Fruit fly (Drosophila melanogaster) whole organism, embryonic: ENCODE data around the gene CAH7.

Source experiments
- Abd-B ChIP-seq: fragments of 200-800 bp; sonication (Bioruptor generic); optimal IDR thresholded peaks from 2 replicates; lab custom pipeline; 2018; ENCODE audit warnings: missing biosample characterization, mild to moderate bottlenecking, missing genetic modification characterization, moderate library complexity
- Asciz ChIP-seq: fragments of 200-800 bp; sonication (Bioruptor generic); optimal IDR thresholded peaks from 2 replicates; lab custom pipeline; 2017; ENCODE audit warnings: missing biosample characterization, mild to moderate bottlenecking, missing genetic modification characterization, missing genetic modification reagents
- CG10209 ChIP-seq: fragments of 200-800 bp; sonication (Bioruptor generic); optimal IDR thresholded peaks from 3 replicates; lab custom pipeline; 2017; ENCODE audit warnings: missing biosample characterization, mild to moderate bottlenecking, missing genetic modification characterization, missing genetic modification reagents
- CG11247 ChIP-seq: fragments of 200-800 bp; sonication (Bioruptor generic); IDR thresholded peaks from 2 replicates; pipeline ENCODE4 v1.3.6; 2022; ENCODE audit warnings: missing biosample characterization, missing genetic modification characterization
- CG12942 ChIP-seq: fragments of 200-800 bp; sonication (Bioruptor generic); optimal IDR thresholded peaks from 3 replicates; lab custom pipeline; 2016; ENCODE audit warnings: missing biosample characterization, missing genetic modification characterization
- CG15073 ChIP-seq: fragments of 200-800 bp; sonication (Bioruptor generic); optimal IDR thresholded peaks from 2 replicates; lab custom pipeline; 2016; ENCODE audit warnings: missing biosample characterization, missing genetic modification characterization
- CG15601 ChIP-seq: fragments of 200-800 bp; sonication (Bioruptor generic); optimal IDR thresholded peaks from 3 replicates; lab custom pipeline; 2019; ENCODE audit warnings: missing biosample characterization, mild to moderate bottlenecking, missing genetic modification characterization, moderate library complexity
- CG16815 ChIP-seq: fragments of 200-800 bp; sonication (Bioruptor generic); optimal IDR thresholded peaks from 3 replicates; lab custom pipeline; 2017; ENCODE audit warnings: missing biosample characterization, mild to moderate bottlenecking, missing genetic modification characterization
- CG17361 ChIP-seq: fragments of 200-800 bp; sonication (Bioruptor generic); IDR thresholded peaks from 3 replicates; pipeline ENCODE4 v1.3.6; 2022; ENCODE audit warnings: missing biosample characterization, missing genetic modification characterization
- CG17568 ChIP-seq: fragments of 200-800 bp; sonication (Bioruptor generic); optimal IDR thresholded peaks from 2 replicates; lab custom pipeline; 2018; ENCODE audit warnings: missing biosample characterization, mild to moderate bottlenecking, missing genetic modification characterization, moderate library complexity
- CG1792 ChIP-seq: fragments of 200-800 bp; sonication (Bioruptor generic); optimal IDR thresholded peaks from 2 replicates; lab custom pipeline; 2016; ENCODE audit warnings: missing biosample characterization, missing genetic modification characterization
- CG32772 ChIP-seq: fragments of 200-800 bp; sonication (Bioruptor generic); IDR thresholded peaks from 2 replicates; pipeline ENCODE4 v1.3.6; 2022; ENCODE audit warnings: missing biosample characterization, missing genetic modification characterization
- CG34224 ChIP-seq: fragments of 200-800 bp; sonication (Bioruptor generic); IDR thresholded peaks from 3 replicates; pipeline ENCODE4 v1.3.6; 2022; ENCODE audit warnings: missing biosample characterization, missing genetic modification characterization; ENCODE audit not compliant: partially characterized antibody
- CG42726 ChIP-seq: fragments of 200-800 bp; sonication (Bioruptor generic); IDR thresholded peaks from 2 replicates; pipeline ENCODE4 v1.3.6; 2022; ENCODE audit warnings: missing biosample characterization, missing genetic modification characterization; ENCODE audit not compliant: partially characterized antibody
- CG6689 ChIP-seq: fragments of 200-800 bp; sonication (Bioruptor generic); IDR thresholded peaks from 2 replicates; pipeline ENCODE4 v1.3.6; 2022; ENCODE audit warnings: missing biosample characterization, missing genetic modification characterization
- CG6813 ChIP-seq: fragments of 200-800 bp; sonication (Bioruptor generic); optimal IDR thresholded peaks from 2 replicates; lab custom pipeline; 2017; ENCODE audit warnings: missing biosample characterization, missing genetic modification characterization, mild to moderate bottlenecking, moderate library complexity, missing genetic modification reagents
- CG6854 ChIP-seq: fragments of 200-800 bp; sonication (Bioruptor generic); optimal IDR thresholded peaks from 3 replicates; lab custom pipeline; 2017; ENCODE audit warnings: missing biosample characterization, mild to moderate bottlenecking, missing genetic modification characterization
- CG8089 ChIP-seq: fragments of 200-800 bp; sonication (Bioruptor generic); optimal IDR thresholded peaks from 3 replicates; lab custom pipeline; 2016; ENCODE audit warnings: missing biosample characterization, missing genetic modification characterization
- CG8290 ChIP-seq, 3 experiments: fragments of 200-800 bp; sonication (Bioruptor generic); optimal IDR thresholded peaks; 2 replicates each; lab custom pipeline; 2016 to 2019; ENCODE audit warnings: missing biosample characterization in 3 of 3, missing genetic modification characterization in 3 of 3, mild to moderate bottlenecking in 2 of 3, moderate library complexity in 1 of 3
- CG9876 ChIP-seq: fragments of 200-800 bp; sonication (Bioruptor generic); optimal IDR thresholded peaks from 2 replicates; lab custom pipeline; 2016; ENCODE audit warnings: missing biosample characterization, missing genetic modification characterization
- Hmr ChIP-seq: fragments of 200-800 bp; sonication (Bioruptor generic); optimal IDR thresholded peaks from 3 replicates; lab custom pipeline; 2017; ENCODE audit warnings: mild to moderate bottlenecking, missing biosample characterization, missing genetic modification reagents, missing genetic modification characterization
- Nf-YC ChIP-seq: fragments of 200-800 bp; optimal IDR thresholded peaks from 3 replicates; lab custom pipeline; 2019; ENCODE audit warnings: missing biosample characterization, mild to moderate bottlenecking, missing genetic modification characterization, moderate library complexity
- Rx ChIP-seq: fragments of 200-800 bp; sonication (Bioruptor generic); IDR thresholded peaks from 2 replicates; pipeline ENCODE4 v1.3.6; 2022; ENCODE audit warnings: missing biosample characterization, missing genetic modification characterization
- ase ChIP-seq: fragments of 200-800 bp; sonication (Bioruptor generic); IDR thresholded peaks from 3 replicates; pipeline ENCODE4 v1.3.6; 2022; ENCODE audit warnings: missing biosample characterization, missing genetic modification characterization
- cas ChIP-seq: fragments of 200-800 bp; sonication (Bioruptor generic); IDR thresholded peaks from 2 replicates; pipeline ENCODE4 v1.3.6; 2022; ENCODE audit warnings: missing biosample characterization, missing genetic modification characterization
- chn ChIP-seq: fragments of 200-800 bp; sonication (Bioruptor generic); optimal IDR thresholded peaks from 2 replicates; lab custom pipeline; 2016; ENCODE audit warnings: missing biosample characterization, missing genetic modification characterization
- da ChIP-seq: fragments of 200-800 bp; sonication (Bioruptor generic); optimal IDR thresholded peaks from 2 replicates; lab custom pipeline; 2016; ENCODE audit warnings: missing biosample characterization, missing genetic modification characterization
- dati ChIP-seq: fragments of 200-800 bp; sonication (Bioruptor generic); IDR thresholded peaks from 2 replicates; pipeline ENCODE4 v1.3.6; 2022; ENCODE audit warnings: missing biosample characterization, missing genetic modification characterization
- disco-r ChIP-seq: fragments of 200-800 bp; sonication (Bioruptor generic); optimal IDR thresholded peaks from 2 replicates; lab custom pipeline; 2016; ENCODE audit warnings: missing biosample characterization, missing genetic modification characterization
- dysf ChIP-seq: fragments of 200-800 bp; sonication (Bioruptor generic); IDR thresholded peaks from 3 replicates; pipeline ENCODE4 v1.3.6; 2022; ENCODE audit warnings: missing biosample characterization, missing genetic modification characterization
- emc ChIP-seq: fragments of 200-800 bp; sonication (Bioruptor generic); optimal IDR thresholded peaks from 2 replicates; lab custom pipeline; 2016; ENCODE audit warnings: missing biosample characterization, missing genetic modification characterization
- ewg ChIP-seq: fragments of 200-800 bp; sonication (Bioruptor generic); optimal IDR thresholded peaks from 3 replicates; lab custom pipeline; 2017; ENCODE audit warnings: mild to moderate bottlenecking, missing biosample characterization, missing genetic modification reagents, missing genetic modification characterization
- fd3F ChIP-seq: fragments of 200-800 bp; sonication (Bioruptor generic); optimal IDR thresholded peaks from 2 replicates; lab custom pipeline; 2018; ENCODE audit warnings: missing biosample characterization, mild to moderate bottlenecking, missing genetic modification characterization, moderate library complexity
- ftz-f1 ChIP-seq: fragments of 200-800 bp; sonication (Bioruptor generic); optimal IDR thresholded peaks from 2 replicates; lab custom pipeline; 2016; ENCODE audit warnings: missing biosample characterization, missing genetic modification characterization
- gsb-n ChIP-seq: fragments of 200-800 bp; sonication (Bioruptor generic); optimal IDR thresholded peaks from 3 replicates; lab custom pipeline; 2018; ENCODE audit warnings: missing biosample characterization, mild to moderate bottlenecking, missing genetic modification characterization
- ham ChIP-seq: fragments of 200-800 bp; sonication (Bioruptor generic); IDR thresholded peaks from 2 replicates; pipeline ENCODE4 v1.3.6; 2022; ENCODE audit warnings: missing biosample characterization, missing genetic modification characterization
- ken ChIP-seq: fragments of 200-800 bp; sonication (Bioruptor generic); IDR thresholded peaks from 3 replicates; pipeline ENCODE4 v1.3.6; 2022; ENCODE audit warnings: missing biosample characterization, missing genetic modification characterization
- lilli ChIP-seq: fragments of 200-800 bp; sonication (Bioruptor generic); optimal IDR thresholded peaks from 3 replicates; lab custom pipeline; 2016; ENCODE audit warnings: missing biosample characterization, missing genetic modification characterization
- mld ChIP-seq: fragments of 200-800 bp; sonication (Bioruptor generic); IDR thresholded peaks from 3 replicates; pipeline ENCODE4 v1.3.6; 2022; ENCODE audit warnings: missing biosample characterization, missing genetic modification characterization; ENCODE audit not compliant: partially characterized antibody
- nerfin-1 ChIP-seq: fragments of 200-800 bp; sonication (Bioruptor generic); optimal IDR thresholded peaks from 3 replicates; lab custom pipeline; 2019; ENCODE audit warnings: missing biosample characterization, mild to moderate bottlenecking, missing genetic modification characterization, moderate library complexity
- row ChIP-seq: fragments of 200-800 bp; sonication (Bioruptor generic); IDR thresholded peaks from 3 replicates; pipeline ENCODE4 v1.3.6; 2022; ENCODE audit warnings: missing biosample characterization, missing genetic modification characterization
- sisA ChIP-seq: fragments of 200-800 bp; sonication (Bioruptor generic); IDR thresholded peaks from 2 replicates; pipeline ENCODE4 v1.3.6; 2022; ENCODE audit warnings: missing biosample characterization, missing genetic modification characterization
- sob ChIP-seq: fragments of 200-800 bp; sonication (Bioruptor generic); IDR thresholded peaks from 2 replicates; pipeline ENCODE4 v1.3.6; 2022; ENCODE audit warnings: missing biosample characterization, missing genetic modification characterization
- tx ChIP-seq: fragments of 200-800 bp; sonication (Bioruptor generic); optimal IDR thresholded peaks from 2 replicates; lab custom pipeline; 2016; ENCODE audit warnings: missing biosample characterization, missing genetic modification characterization
- unc-4 ChIP-seq: fragments of 200-800 bp; sonication (Bioruptor generic); IDR thresholded peaks from 2 replicates; pipeline ENCODE4 v1.3.6; 2022; ENCODE audit warnings: missing biosample characterization, missing genetic modification characterization; ENCODE audit not compliant: partially characterized antibody
- unpg ChIP-seq: fragments of 200-800 bp; sonication (Bioruptor generic); optimal IDR thresholded peaks from 3 replicates; lab custom pipeline; 2018; ENCODE audit warnings: missing biosample characterization, mild to moderate bottlenecking, missing genetic modification characterization, moderate library complexity
- vvl ChIP-seq: fragments of 200-800 bp; sonication (Bioruptor generic); IDR thresholded peaks from 2 replicates; pipeline ENCODE4 v1.3.6; 2022; ENCODE audit warnings: missing biosample characterization, missing genetic modification characterization
- zen ChIP-seq: fragments of 200-800 bp; sonication (Bioruptor generic); optimal IDR thresholded peaks from 3 replicates; lab custom pipeline; 2018; ENCODE audit warnings: missing biosample characterization, mild to moderate bottlenecking, missing genetic modification characterization, moderate library complexity

CAH7 gene

DNA sequence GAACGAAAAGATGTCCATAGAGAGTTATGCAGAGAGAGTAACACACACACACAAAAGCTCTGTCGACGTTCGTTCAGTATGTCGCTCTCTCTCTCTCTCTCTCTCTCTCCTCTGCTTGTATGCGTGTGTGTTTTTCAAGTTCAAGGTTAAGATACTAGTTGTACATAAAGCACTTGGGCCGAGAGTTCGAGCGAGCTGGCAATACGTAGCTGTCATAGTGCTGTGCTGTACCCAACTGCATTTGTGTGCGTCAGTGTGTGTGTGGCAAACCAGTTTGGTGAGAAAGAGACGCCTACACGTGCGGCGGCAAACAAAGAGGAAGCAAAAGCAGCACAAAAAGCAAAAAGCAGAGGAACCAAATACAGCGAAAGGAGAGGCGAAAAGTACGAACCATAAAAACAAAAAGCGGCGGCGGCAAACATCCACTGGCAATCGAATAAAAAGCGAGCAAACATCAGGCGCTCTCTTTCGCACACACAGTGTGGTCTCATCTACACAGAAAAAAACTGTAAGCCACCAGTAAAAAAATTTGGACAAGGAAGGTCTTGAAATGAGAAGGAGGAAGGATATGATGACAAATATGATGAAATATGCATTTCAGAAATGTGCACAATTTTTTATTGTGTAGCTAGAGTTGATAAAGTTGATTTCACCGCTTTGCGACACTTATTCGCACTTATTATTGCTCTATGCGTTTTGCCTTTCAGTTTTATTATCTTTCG, 24.7 kb upstream of the CAH7 start (continued):
- TF ChIP-seq ken (GFP tag; lab: Robert Waterston, UW) = peak; percentile 65; the same call in 2 of the 3 replicates
- 0 out of 2 replicates have a peak, but pooled peaks have one; percentile 38 for TF ChIP-seq dati (GFP tag; lab: Robert Waterston, UW)
- peak; percentile 99 for TF ChIP-seq ftz-f1 (GFP tag; lab: Kevin White, UChicago)
- TF ChIP-seq tx = peak; percentile 39
- TF ChIP-seq chn (GFP tag; lab: Kevin White, UChicago) = peak; percentile 52
- TF ChIP-seq nerfin-1 = no peak
- TF ChIP-seq CG17568 (GFP tag; lab: Kevin White, UChicago) = peak; percentile 52
- TF ChIP-seq CG15601 = no peak
- no peak for TF ChIP-seq gsb-n (tag; lab: Kevin White, UChicago)
- TF ChIP-seq Abd-B (GFP tag; lab: Kevin White, UChicago) = peak; percentile 61
- peak; percentile 54 for TF ChIP-seq Rx
- TF ChIP-seq ewg = peak; percentile 26
- TF ChIP-seq fd3F (GFP tag; lab: Kevin White, UChicago) = no peak
- peak; percentile 52 for TF ChIP-seq CG6854 (GFP tag; lab: Kevin White, UChicago)
- peak; percentile 45; the same call in 2 of the 3 replicates for TF ChIP-seq CG17361 (GFP tag; lab: Robert Waterston, UW)
- no peak for TF ChIP-seq ham (GFP tag; lab: Robert Waterston, UW)
- TF ChIP-seq row (GFP tag; lab: Robert Waterston, UW) = peak; percentile 66
- peak; percentile 54 for TF ChIP-seq da (GFP tag; lab: Kevin White, UChicago)
- TF ChIP-seq CG16815 = peak; percentile 56
- no peak for TF ChIP-seq CG34224 (GFP tag; lab: Robert Waterston, UW)
- peak; percentile 39 for TF ChIP-seq CG12942
- peak; percentile 68 for TF ChIP-seq Nf-YC (tag; lab: Kevin White, UChicago)
- peak; percentile 61; the same call in 1 of the 2 replicates for TF ChIP-seq CG32772 (GFP tag; lab: Robert Waterston, UW)
- peak; percentile 78 for TF ChIP-seq CG6689 (GFP tag; lab: Robert Waterston, UW)
- peak; percentile 64 for TF ChIP-seq CG11247 (GFP tag; lab: Robert Waterston, UW)
- peak; percentile 48 for TF ChIP-seq CG1792 (GFP tag; lab: Kevin White, UChicago)
- no peak for TF ChIP-seq zen (tag; lab: Kevin White, UChicago)
- TF ChIP-seq cas (GFP tag; lab: Robert Waterston, UW) = no peak
- peak; percentile 39 for TF ChIP-seq disco-r (GFP tag; lab: Kevin White, UChicago)
- TF ChIP-seq CG6813 (GFP tag; lab: Kevin White, UChicago) = no peak
- TF ChIP-seq Asciz (GFP tag; lab: Kevin White, UChicago) = peak; percentile 51
- TF ChIP-seq CG10209 (GFP tag; lab: Kevin White, UChicago) = peak; percentile 69
- TF ChIP-seq mld (GFP tag; lab: Robert Waterston, UW) = 0 out of 3 replicates have a peak, but pooled peaks have one; percentile 42
- no peak for TF ChIP-seq CG8290 (GFP tag; optimal IDR thresholded peaks at IDR 0.05; lab: Kevin White, UChicago)
- peak in 1 of 2 experiments; percentile 46 for TF ChIP-seq CG8290 (tag; optimal IDR thresholded peaks at IDR 0.05; lab: Kevin White, UChicago)
- TF ChIP-seq sisA (GFP tag; lab: Robert Waterston, UW) = peak; percentile 76
- TF ChIP-seq lilli = peak; percentile 77
- peak; percentile 56 for TF ChIP-seq unpg (GFP tag; lab: Kevin White, UChicago)
- no peak for TF ChIP-seq CG42726
- TF ChIP-seq CG9876 (GFP tag; lab: Kevin White, UChicago) = peak; percentile 65
- TF ChIP-seq Hmr = peak; percentile 71
- no peak for TF ChIP-seq CG15073
- peak; percentile 55; the same call in 1 of the 2 replicates for TF ChIP-seq sob (GFP tag; lab: Robert Waterston, UW)
- TF ChIP-seq ase = peak; percentile 64; the same call in 1 of the 3 replicates
- TF ChIP-seq emc (GFP tag; lab: Kevin White, UChicago) = peak; percentile 41
- peak; percentile 38 for TF ChIP-seq CG8089 (GFP tag; lab: Kevin White, UChicago)
- peak; percentile 80 for TF ChIP-seq dysf
- peak; percentile 78 for TF ChIP-seq vvl (GFP tag; lab: Robert Waterston, UW)
- TF ChIP-seq unc-4 (GFP tag; lab: Robert Waterston, UW) = 0 out of 2 replicates have a peak, but pooled peaks have one; percentile 23
